Worm (Caenorhabditis elegans) whole organism, L4 larva: ENCODE results near the gene F21C10.11.

ENCODE experiments used
- nhr-102 ChIP-seq: sonication (generic microtip); optimal IDR thresholded peaks from 2 replicates; lab custom pipeline; 2016; ENCODE audit warnings: mild to moderate bottlenecking, missing genetic modification characterization, moderate library complexity, missing compliant biosample characterization
- unc-130 ChIP-seq: sonication (generic microtip); optimal IDR thresholded peaks from 2 replicates; lab custom pipeline; 2016; ENCODE audit warnings: missing genetic modification reagents, missing genetic modification characterization, missing compliant biosample characterization

ce11 chrV:9127773-9128172, 4.5 kb downstream of the F21C10.11 start, which contains the start of gene F21C10.3:
- TF ChIP-seq unc-130 (GFP tag; lab: Kevin White, UChicago), result no peak
- no peak for TF ChIP-seq nhr-102
